Worm (Caenorhabditis elegans) whole organism, mixed stage, embryonic: ENCODE measurements around the gene T23F2.5.

Experiments used
- M03D4.4 ChIP-seq: sonication (generic microtip); optimal IDR thresholded peaks from 2 replicates; lab custom pipeline; 2017; ENCODE audit warnings: mild to moderate bottlenecking, missing genetic modification characterization, missing compliant biosample characterization
- bed-3 ChIP-seq: fragments of 200-800 bp; sonication (Bioruptor generic); optimal IDR thresholded peaks from 3 replicates; lab custom pipeline; 2018; ENCODE audit warnings: mild to moderate bottlenecking, missing genetic modification characterization, moderate library complexity, missing compliant biosample characterization
- blmp-1 ChIP-seq: fragments of 150-350 bp; optimal IDR thresholded peaks from 2 replicates; lab custom pipeline; 2014; ENCODE audit warnings: missing biosample characterization, missing genetic modification characterization
- ceh-39 ChIP-seq: fragments of 150-350 bp; optimal IDR thresholded peaks from 2 replicates; lab custom pipeline; 2014; ENCODE audit warnings: missing biosample characterization, missing genetic modification characterization
- ceh-83 ChIP-seq: fragments of 200-800 bp; sonication (Bioruptor generic); optimal IDR thresholded peaks from 2 replicates; lab custom pipeline; 2018; ENCODE audit warnings: mild to moderate bottlenecking, missing genetic modification characterization, missing compliant biosample characterization
- ces-1 ChIP-seq: fragments of 150-350 bp; optimal IDR thresholded peaks from 2 replicates; lab custom pipeline; 2014; ENCODE audit warnings: missing biosample characterization, missing genetic modification reagents, missing genetic modification characterization
- cnd-1 ChIP-seq: fragments of 200-800 bp; sonication (Bioruptor generic); optimal IDR thresholded peaks from 2 replicates; lab custom pipeline; 2018; ENCODE audit warnings: mild to moderate bottlenecking, missing genetic modification characterization, missing compliant biosample characterization
- elt-1 ChIP-seq: sonication (generic microtip); optimal IDR thresholded peaks from 2 replicates; lab custom pipeline; 2017; ENCODE audit warnings: missing genetic modification characterization, mild to moderate bottlenecking, missing compliant biosample characterization, antibody characterized with exemption, moderate library complexity, borderline replicate concordance; ENCODE audit not compliant: insufficient read depth
- elt-3 ChIP-seq: fragments of 150-350 bp; optimal IDR thresholded peaks from 2 replicates; lab custom pipeline; 2014; ENCODE audit warnings: missing biosample characterization, missing genetic modification characterization
- ham-2 ChIP-seq: fragments of 200-800 bp; sonication (Bioruptor generic); optimal IDR thresholded peaks from 2 replicates; lab custom pipeline; 2018; ENCODE audit warnings: mild to moderate bottlenecking, missing genetic modification characterization, missing compliant biosample characterization
- hlh-1 ChIP-seq: fragments of 150-350 bp; optimal IDR thresholded peaks from 2 replicates; lab custom pipeline; 2014; ENCODE audit warnings: missing biosample characterization, missing genetic modification reagents, missing genetic modification characterization
- lin-32 ChIP-seq: fragments of 200-800 bp; sonication (Bioruptor generic); optimal IDR thresholded peaks from 2 replicates; lab custom pipeline; 2018; ENCODE audit warnings: mild to moderate bottlenecking, missing genetic modification characterization, missing compliant biosample characterization
- lsy-2 ChIP-seq: fragments of 150-350 bp; optimal IDR thresholded peaks from 2 replicates; lab custom pipeline; 2014; ENCODE audit warnings: missing biosample characterization, missing genetic modification characterization
- mep-1 ChIP-seq: fragments of 150-350 bp; optimal IDR thresholded peaks from 2 replicates; lab custom pipeline; 2017; ENCODE audit warnings: missing biosample characterization, missing genetic modification reagents, missing genetic modification characterization, inconsistent platforms
- mls-2 ChIP-seq: sonication (generic microtip); optimal IDR thresholded peaks from 2 replicates; lab custom pipeline; 2016; ENCODE audit warnings: mild to moderate bottlenecking, missing genetic modification characterization, moderate library complexity, missing compliant biosample characterization
- nhr-12 ChIP-seq: fragments of 150-350 bp; optimal IDR thresholded peaks from 2 replicates; lab custom pipeline; 2014; ENCODE audit warnings: missing biosample characterization, missing genetic modification characterization
- nhr-2 ChIP-seq: fragments of 150-350 bp; optimal IDR thresholded peaks from 2 replicates; lab custom pipeline; 2014; ENCODE audit warnings: missing biosample characterization, missing genetic modification characterization
- nhr-237 ChIP-seq: fragments of 150-350 bp; optimal IDR thresholded peaks from 2 replicates; lab custom pipeline; 2014; ENCODE audit warnings: missing biosample characterization, missing genetic modification characterization
- nhr-28 ChIP-seq: fragments of 150-350 bp; optimal IDR thresholded peaks from 2 replicates; lab custom pipeline; 2014; ENCODE audit warnings: missing biosample characterization, missing genetic modification characterization
- nhr-76 ChIP-seq: sonication (generic microtip); optimal IDR thresholded peaks from 2 replicates; lab custom pipeline; 2017; ENCODE audit warnings: missing biosample characterization, missing genetic modification characterization
- pha-4 ChIP-seq: fragments of 150-350 bp; optimal IDR thresholded peaks from 2 replicates; lab custom pipeline; 2018; ENCODE audit warnings: missing biosample characterization, missing genetic modification reagents, missing genetic modification characterization
- sem-2 ChIP-seq: fragments of 200-800 bp; sonication (Bioruptor generic); optimal IDR thresholded peaks from 2 replicates; lab custom pipeline; 2018; ENCODE audit warnings: mild to moderate bottlenecking, missing genetic modification characterization, missing compliant biosample characterization
- sptf-1 ChIP-seq: sonication (generic microtip); optimal IDR thresholded peaks from 2 replicates; lab custom pipeline; 2017; ENCODE audit warnings: mild to moderate bottlenecking, missing genetic modification characterization, moderate library complexity, missing compliant biosample characterization
- tbx-8 ChIP-seq: fragments of 200-800 bp; sonication (Bioruptor generic); optimal IDR thresholded peaks from 2 replicates; lab custom pipeline; 2018; ENCODE audit warnings: mild to moderate bottlenecking, missing genetic modification characterization, moderate library complexity, missing compliant biosample characterization
- unc-120 ChIP-seq: sonication (generic microtip); optimal IDR thresholded peaks from 2 replicates; lab custom pipeline; 2017; ENCODE audit warnings: missing genetic modification characterization, missing compliant biosample characterization; ENCODE audit not compliant: poor library complexity, severe bottlenecking
- unc-39 ChIP-seq: fragments of 150-350 bp; optimal IDR thresholded peaks from 2 replicates; lab custom pipeline; 2014; ENCODE audit warnings: missing biosample characterization, missing genetic modification characterization
- unc-62 ChIP-seq: fragments of 150-350 bp; optimal IDR thresholded peaks from 2 replicates; lab custom pipeline; 2014; ENCODE audit warnings: missing biosample characterization, missing genetic modification reagents, missing genetic modification characterization
- zip-8 ChIP-seq: fragments of 150-350 bp; optimal IDR thresholded peaks from 2 replicates; lab custom pipeline; 2014; ENCODE audit warnings: missing biosample characterization, missing genetic modification characterization
- ztf-11 ChIP-seq: fragments of 150-350 bp; optimal IDR thresholded peaks from 2 replicates; lab custom pipeline; 2014; ENCODE audit warnings: missing biosample characterization, missing genetic modification characterization

The T23F2.5 gene

DNA sequence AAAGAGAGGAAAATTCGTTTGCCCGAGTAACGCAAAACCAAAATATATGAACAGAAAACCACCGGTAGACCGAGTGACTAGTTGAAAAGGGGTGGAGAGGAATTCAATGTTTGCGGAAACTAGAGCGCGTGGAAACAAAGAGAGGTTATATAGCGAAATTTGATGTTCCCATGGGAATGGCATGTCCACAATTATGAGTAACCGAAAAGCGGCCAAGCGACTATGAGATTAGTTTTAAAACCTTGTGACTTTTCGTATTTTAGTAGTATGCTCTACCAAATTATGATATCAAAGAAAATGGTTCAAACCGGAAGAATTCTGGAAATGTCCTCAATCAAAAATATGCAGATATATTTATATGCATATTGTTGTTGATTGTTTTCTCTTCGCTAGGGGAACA is 4.3 kb downstream of the T23F2.5 start:
- TF ChIP-seq ham-2, result no peak
- no peak for TF ChIP-seq zip-8 (tag; lab: Kevin White, UChicago)
- peak; percentile 35 for TF ChIP-seq ces-1
- TF ChIP-seq ceh-83 (GFP tag; lab: Kevin White, UChicago), result no peak
- no peak for TF ChIP-seq ceh-39
- no peak for TF ChIP-seq unc-120 (tag; lab: Kevin White, UChicago)
- TF ChIP-seq mep-1 (tag; lab: Kevin White, UChicago), result no peak
- TF ChIP-seq unc-39 (tag; lab: Kevin White, UChicago), result no peak

DNA sequence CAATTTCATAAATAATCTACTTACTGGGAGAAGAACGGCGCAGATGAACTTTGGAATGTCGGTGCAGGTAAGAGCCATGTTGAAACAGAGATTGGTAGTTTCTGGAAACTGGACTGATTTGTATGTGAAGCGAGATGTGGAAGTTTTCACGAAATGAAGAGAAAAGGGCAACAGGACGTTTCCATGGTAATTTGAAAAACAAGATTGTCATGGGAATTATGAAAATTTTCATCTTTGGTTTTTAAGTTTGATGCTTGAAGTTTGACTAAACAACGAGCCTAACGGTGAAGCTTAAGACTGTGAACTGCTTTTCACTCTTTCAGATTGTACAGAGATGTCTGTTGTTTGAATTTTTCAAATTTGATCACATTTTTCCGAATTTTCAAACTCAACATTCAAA is 4.7 kb downstream of the T23F2.5 start, which contains the start of gene T23F2.3:
Gene T23F2.3, minus strand, starts transcription at position 101 of the 400 bp plus-strand sequence.
- TF ChIP-seq unc-39 (tag; lab: Kevin White, UChicago), result no peak
- TF ChIP-seq ceh-83 (GFP tag; lab: Kevin White, UChicago), result no peak
- TF ChIP-seq elt-3, result no peak
- TF ChIP-seq ceh-39, result no peak
- TF ChIP-seq pha-4 (tag; lab: Kevin White, UChicago), result no peak
- TF ChIP-seq nhr-2 (tag; lab: Kevin White, UChicago), result no peak
- TF ChIP-seq ces-1, result no peak
- no peak for TF ChIP-seq sem-2
- TF ChIP-seq cnd-1 (tag; lab: Kevin White, UChicago), result no peak
- no peak for TF ChIP-seq mls-2 (tag; lab: Kevin White, UChicago)
- TF ChIP-seq nhr-76 (tag; lab: Kevin White, UChicago), result no peak
- TF ChIP-seq unc-62 (GFP tag; lab: Kevin White, UChicago), result no peak
- no peak for TF ChIP-seq tbx-8 (GFP tag; lab: Kevin White, UChicago)
- TF ChIP-seq blmp-1, result no peak
- TF ChIP-seq nhr-12 (tag; lab: Kevin White, UChicago), result no peak
- TF ChIP-seq elt-1 (tag; lab: Kevin White, UChicago), result no peak
- no peak for TF ChIP-seq nhr-237
- TF ChIP-seq zip-8 (tag; lab: Kevin White, UChicago), result no peak
- TF ChIP-seq, all 35 proteins: peak for 0

DNA sequence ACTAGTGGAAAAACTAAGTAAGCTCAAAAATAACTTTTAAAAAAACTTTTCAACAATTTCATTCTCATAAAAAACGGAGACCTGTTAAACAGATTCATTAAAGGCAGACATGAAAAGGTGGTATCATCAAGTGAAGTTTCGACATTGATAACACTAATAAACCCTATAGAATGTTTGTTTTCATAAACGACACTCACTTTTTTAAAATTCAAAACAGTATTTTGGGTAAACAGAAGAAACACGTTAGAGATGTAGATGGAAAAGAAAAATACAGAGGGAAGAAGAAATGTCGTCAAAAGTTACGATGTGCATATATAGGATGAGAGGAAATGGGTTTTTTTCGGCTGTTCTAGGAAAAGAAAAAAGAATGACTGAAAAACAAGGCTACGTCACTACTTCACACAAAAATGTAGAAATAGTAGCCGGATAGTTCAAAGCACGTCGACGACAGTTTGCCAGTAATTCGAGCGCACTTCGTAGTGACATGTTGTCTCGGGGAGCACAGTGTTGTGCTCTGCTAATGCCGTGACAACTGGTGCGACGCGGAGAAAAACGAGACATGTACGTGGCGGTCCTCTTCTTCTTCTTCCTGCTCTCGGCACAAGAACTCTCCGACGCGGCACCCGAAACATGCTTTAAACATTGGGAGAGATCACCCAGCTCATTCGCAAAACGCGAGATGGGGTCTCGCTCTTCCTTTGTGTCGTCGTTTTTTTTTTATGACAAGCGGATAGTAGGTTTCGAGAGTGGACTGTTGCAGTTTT is 7.7 kb downstream of the T23F2.5 start:
- TF ChIP-seq hlh-1 (peak; percentile 63), ces-1 (no peak)

DNA sequence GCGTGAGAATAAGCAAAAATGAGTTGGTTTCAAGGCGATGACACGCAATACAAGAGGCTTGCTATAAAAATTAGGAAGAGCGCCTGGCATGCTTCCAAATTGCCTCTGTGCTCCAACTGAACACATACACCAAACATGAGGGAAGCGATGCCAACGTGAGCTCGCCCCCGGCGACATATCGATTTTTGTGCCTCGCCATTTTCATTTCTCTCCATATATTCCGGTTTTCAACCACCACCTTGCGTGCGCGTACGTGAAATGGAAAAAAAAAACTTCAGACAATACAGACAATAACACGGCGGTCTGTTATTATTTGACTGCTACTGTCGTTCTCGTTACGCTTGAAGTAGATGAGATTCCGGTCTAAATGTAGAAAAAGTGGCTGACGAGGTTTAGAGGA is 9.0 kb downstream of the T23F2.5 start:
- TF ChIP-seq nhr-76 (tag; lab: Kevin White, UChicago), result no peak
- no peak for TF ChIP-seq tbx-8 (GFP tag; lab: Kevin White, UChicago)
- TF ChIP-seq lsy-2, result no peak
- TF ChIP-seq lin-32 (GFP tag; lab: Kevin White, UChicago), result no peak
- no peak for TF ChIP-seq ceh-83 (GFP tag; lab: Kevin White, UChicago)
- no peak for TF ChIP-seq sptf-1 (tag; lab: Kevin White, UChicago)
- TF ChIP-seq hlh-1, result no peak
- no peak for TF ChIP-seq bed-3 (GFP tag; lab: Kevin White, UChicago)
- no peak for TF ChIP-seq ztf-11 (tag; lab: Kevin White, UChicago)
- TF ChIP-seq pha-4 (tag; lab: Kevin White, UChicago), result no peak
- TF ChIP-seq zip-8 (tag; lab: Kevin White, UChicago), result no peak

DNA sequence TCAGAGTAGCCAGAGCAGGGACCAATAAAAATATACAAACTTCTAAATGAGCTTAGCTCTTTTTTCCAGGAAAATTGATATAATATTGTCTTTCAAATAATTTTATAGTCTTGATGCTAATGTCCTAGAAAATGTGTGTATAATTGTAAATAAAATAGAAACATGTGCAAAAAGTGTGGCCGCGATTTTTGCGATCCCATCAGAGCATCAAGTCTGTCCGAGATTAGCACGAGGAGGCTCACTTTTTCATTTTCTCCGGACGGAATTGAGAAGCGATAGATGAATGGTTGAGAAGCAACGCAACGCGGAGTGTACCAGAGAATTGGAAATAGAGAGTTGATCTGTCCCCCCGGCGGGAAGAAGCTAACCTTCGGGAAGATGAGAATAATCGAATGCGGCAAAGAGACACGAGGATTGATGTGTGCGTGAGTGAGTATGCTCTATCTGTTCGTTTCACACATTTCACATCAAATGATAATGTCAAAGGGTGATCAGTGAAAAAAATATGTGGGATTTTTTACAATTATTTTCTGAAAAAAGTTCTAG is 10.5 kb downstream of the T23F2.5 start:
- TF ChIP-seq ces-1 (no peak), unc-120 (tag; lab: Kevin White, UChicago) (peak; percentile 57), unc-62 (GFP tag; lab: Kevin White, UChicago) (peak; percentile 64)

DNA sequence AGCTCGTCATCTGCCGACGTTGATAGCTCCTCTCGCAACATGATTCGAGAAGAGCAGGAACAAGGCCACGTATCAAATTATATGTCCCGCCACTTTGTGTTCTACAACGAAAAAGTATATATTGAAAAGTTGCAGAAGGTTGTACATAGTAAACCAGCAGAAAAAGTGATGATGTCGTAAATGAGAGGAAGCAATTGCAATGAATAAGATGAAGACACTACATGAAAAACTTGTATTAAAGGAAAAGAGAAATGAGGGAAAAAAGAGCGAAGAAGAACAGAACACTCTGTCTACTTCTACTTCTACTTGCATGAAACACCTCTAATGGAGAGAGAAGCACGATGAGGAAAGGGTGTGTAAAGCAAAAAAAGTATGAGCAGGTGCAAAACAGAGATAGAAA is 11.8 kb downstream of the T23F2.5 start, which contains the start of gene T23F2.2:
Gene T23F2.2, minus strand, starts transcription at position 101 of the 400 bp plus-strand sequence.
- TF ChIP-seq tbx-8 (GFP tag; lab: Kevin White, UChicago) (no peak), pha-4 (tag; lab: Kevin White, UChicago) (no peak), mls-2 (tag; lab: Kevin White, UChicago) (no peak), nhr-2 (tag; lab: Kevin White, UChicago) (no peak), hlh-1 (no peak), elt-1 (tag; lab: Kevin White, UChicago) (no peak), nhr-76 (tag; lab: Kevin White, UChicago) (no peak), blmp-1 (no peak), bed-3 (GFP tag; lab: Kevin White, UChicago) (no peak), unc-120 (tag; lab: Kevin White, UChicago) (no peak), elt-3 (no peak), M03D4.4 (tag; lab: Kevin White, UChicago) (no peak), nhr-28 (tag; lab: Kevin White, UChicago) (no peak), ceh-83 (GFP tag; lab: Kevin White, UChicago) (no peak), cnd-1 (tag; lab: Kevin White, UChicago) (no peak), sptf-1 (tag; lab: Kevin White, UChicago) (no peak), lin-32 (GFP tag; lab: Kevin White, UChicago) (no peak), ceh-39 (no peak)
